Fruit fly (Drosophila melanogaster) whole organism, embryonic: Measurements from ENCODE around the gene CG5902.

Source experiments
- CG11560 ChIP-seq: fragments of 200-800 bp; sonication (Bioruptor generic); IDR thresholded peaks from 3 replicates; pipeline ENCODE4 v1.3.6; 2022; ENCODE audit warnings: missing biosample characterization, missing genetic modification characterization
- CG14050 ChIP-seq: fragments of 200-800 bp; sonication (Bioruptor generic); IDR thresholded peaks from 3 replicates; pipeline ENCODE4 v1.3.6; 2022; ENCODE audit warnings: missing biosample characterization, missing genetic modification characterization
- CG3065 ChIP-seq: fragments of 200-800 bp; sonication (Bioruptor generic); optimal IDR thresholded peaks from 2 replicates; lab custom pipeline; 2016; ENCODE audit warnings: missing biosample characterization, missing genetic modification characterization
- D19B ChIP-seq: fragments of 200-800 bp; sonication (Bioruptor generic); optimal IDR thresholded peaks from 2 replicates; lab custom pipeline; 2017; ENCODE audit warnings: missing biosample characterization, mild to moderate bottlenecking, missing genetic modification characterization
- Hr78 ChIP-seq, 2 experiments: fragments of 200-800 bp in 1 of 2; fragments of >200 bp in 1 of 2; sonication (Bioruptor generic) in 1 of 2; optimal IDR thresholded peaks; 2 replicates each; lab custom pipeline; 2017 to 2019; ENCODE audit warnings: missing biosample characterization in 2 of 2, missing genetic modification characterization in 2 of 2, mild to moderate bottlenecking in 1 of 2, moderate library complexity in 1 of 2
- Oaz ChIP-seq: fragments of 200-800 bp; sonication (Bioruptor generic); IDR thresholded peaks from 2 replicates; pipeline ENCODE4 v1.3.6; 2022; ENCODE audit warnings: missing biosample characterization, missing genetic modification characterization

DNA sequence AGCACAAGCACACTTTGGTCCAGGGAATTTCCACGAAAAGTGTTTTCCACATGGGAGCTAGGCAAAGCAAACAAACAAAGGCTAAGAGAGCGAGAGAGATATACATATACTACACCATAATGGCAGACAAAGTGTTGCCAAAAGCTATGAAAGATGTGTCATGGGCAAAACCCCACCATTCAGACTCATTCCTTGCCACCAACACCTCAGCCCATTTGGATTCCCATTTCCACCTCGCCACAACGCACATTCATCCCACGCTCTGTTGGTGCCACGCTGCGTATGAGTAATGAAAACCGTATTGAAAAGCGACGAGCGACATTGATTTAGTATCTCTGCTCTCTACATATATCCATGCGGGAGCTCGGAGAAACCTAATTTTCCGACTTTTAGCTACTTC lies 22.4 kb downstream of the CG5902 start:
- no peak for TF ChIP-seq D19B (GFP tag; lab: Kevin White, UChicago)
- no peak for TF ChIP-seq CG3065 (GFP tag; lab: Kevin White, UChicago)
- no peak for TF ChIP-seq CG14050 (GFP tag; lab: Robert Waterston, UW)
- no peak for TF ChIP-seq CG11560
- TF ChIP-seq Oaz (GFP tag; lab: Robert Waterston, UW) = no peak
- TF ChIP-seq Hr78 (GFP tag; optimal IDR thresholded peaks at IDR 0.05; lab: Kevin White, UChicago) = no peak
